Worm (Caenorhabditis elegans) whole organism, late embryonic: ENCODE data around the gene H40L08.1.

Source experiments
- Y22D7AL.16 ChIP-seq: sonication (generic microtip); optimal IDR thresholded peaks from 2 replicates; lab custom pipeline; 2016; ENCODE audit warnings: missing genetic modification characterization, missing compliant biosample characterization
- ama-1 ChIP-seq: fragments of 150-350 bp; optimal IDR thresholded peaks from 2 replicates; lab custom pipeline; 2014
- elt-4 ChIP-seq: sonication (generic microtip); optimal IDR thresholded peaks from 2 replicates; lab custom pipeline; 2016; ENCODE audit warnings: missing genetic modification characterization, missing compliant biosample characterization
- fkh-10 ChIP-seq: fragments of 150-350 bp; optimal IDR thresholded peaks from 2 replicates; lab custom pipeline; 2014; ENCODE audit warnings: missing biosample characterization, missing genetic modification reagents, missing genetic modification characterization
- lin-11 ChIP-seq: fragments of 200-800 bp; sonication (Bioruptor generic); optimal IDR thresholded peaks from 2 replicates; lab custom pipeline; 2018; ENCODE audit warnings: mild to moderate bottlenecking, missing genetic modification characterization, missing compliant biosample characterization
- nfya-1 ChIP-seq: sonication (generic microtip); optimal IDR thresholded peaks from 2 replicates; lab custom pipeline; 2017; ENCODE audit warnings: missing genetic modification characterization, mild to moderate bottlenecking, missing compliant biosample characterization, antibody characterized with exemption, moderate library complexity
- tbx-7 ChIP-seq: sonication (generic microtip); optimal IDR thresholded peaks from 2 replicates; lab custom pipeline; 2016; ENCODE audit warnings: missing genotype, missing genetic modification characterization, missing compliant biosample characterization
- unc-55 ChIP-seq: sonication (generic microtip); optimal IDR thresholded peaks from 2 replicates; lab custom pipeline; 2017; ENCODE audit warnings: missing biosample characterization, missing genetic modification reagents, missing genetic modification characterization

DNA sequence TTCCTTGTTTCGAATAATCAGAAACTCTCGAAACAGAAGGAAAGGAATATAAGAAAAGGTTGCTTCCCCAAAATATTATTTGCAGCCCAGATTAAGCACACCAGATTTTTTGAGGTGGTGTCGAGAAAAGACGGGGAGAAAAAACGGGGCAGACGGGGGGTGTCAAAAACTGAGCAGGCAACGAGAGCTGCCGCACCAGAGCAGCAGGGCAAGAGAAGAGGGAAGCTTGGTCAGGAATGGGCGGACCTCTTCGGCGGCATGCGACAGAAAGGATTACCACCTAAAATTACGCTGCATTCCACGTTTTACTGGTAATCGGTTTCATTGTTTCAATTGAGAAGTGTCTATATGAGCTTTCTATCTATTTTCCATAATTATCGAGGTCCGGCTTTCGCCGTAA, 48.2 kb upstream of the H40L08.1 start:
- TF ChIP-seq elt-4 (tag; lab: Kevin White, UChicago) (no peak), fkh-10 (GFP tag; lab: Kevin White, UChicago) (no peak), nfya-1 (tag; lab: Kevin White, UChicago) (no peak), unc-55 (GFP tag; lab: Kevin White, UChicago) (no peak), tbx-7 (no peak), ama-1 (lab: Kevin White, UChicago) (no peak), lin-11 (no peak), Y22D7AL.16 (tag; lab: Kevin White, UChicago) (no peak)
